Worm (Caenorhabditis elegans): ENCODE data around the gene nstp-2.

The nstp-2 gene

DNA sequence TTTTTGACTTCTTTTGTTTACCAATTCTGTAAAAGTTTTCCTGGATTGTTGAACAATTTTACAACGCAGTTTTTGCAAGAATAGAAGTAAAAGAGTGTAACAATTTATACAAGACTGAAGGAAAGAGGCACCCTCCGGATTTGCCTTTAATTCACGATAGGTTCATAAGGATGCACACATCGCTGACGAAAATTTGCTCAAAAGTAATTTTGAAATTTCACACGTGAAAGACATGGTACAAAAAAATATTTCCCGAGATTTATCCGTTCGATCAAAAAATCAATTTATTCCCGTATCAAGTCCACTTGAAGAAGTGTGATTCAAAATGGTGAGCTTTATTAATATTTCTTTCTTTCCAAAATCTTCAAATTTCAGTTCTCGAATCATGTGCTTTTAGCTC, 28.1 kb downstream of the nstp-2 start, which contains the start of gene C43G2.3:
Gene C43G2.3 (plus strand): TSS at position 301 of the 400 bp plus-strand sequence.
- TF ChIP-seq ttx-3 (tag; optimal IDR thresholded peaks at IDR 0.05) (no peak), fax-1 (tag; optimal IDR thresholded peaks at IDR 0.05) (no peak), unc-55 (GFP tag; optimal IDR thresholded peaks at IDR 0.05) (no peak), ceh-34 (tag; optimal IDR thresholded peaks at IDR 0.05) (no peak), pat-9 (tag; optimal IDR thresholded peaks at IDR 0.05) (no peak), elt-4 (tag; optimal IDR thresholded peaks at IDR 0.05) (no peak), pha-2 (tag; optimal IDR thresholded peaks at IDR 0.05) (no peak), ceh-9 (tag; optimal IDR thresholded peaks at IDR 0.05) (no peak), ceh-2 (tag; optimal IDR thresholded peaks at IDR 0.05) (no peak), ceh-19 (GFP tag; optimal IDR thresholded peaks at IDR 0.05) (no peak), nfya-1 (tag; optimal IDR thresholded peaks at IDR 0.05) (no peak), eyg-1 (tag; optimal IDR thresholded peaks at IDR 0.05) (no peak), zip-5 (tag; optimal IDR thresholded peaks at IDR 0.05) (no peak), pag-3 (tag; optimal IDR thresholded peaks at IDR 0.05; ENCODE audit: borderline replicate concordance) (no peak), che-1 (tag; optimal IDR thresholded peaks at IDR 0.05) (no peak), odd-2 (tag; optimal IDR thresholded peaks at IDR 0.05) (no peak)

ce11 chrIV:6576728-6577101, 29.3 kb downstream of the nstp-2 start:
- TF ChIP-seq T23F11.4 (GFP tag; optimal IDR thresholded peaks at IDR 0.05), result no peak
- TF ChIP-seq unc-86 (tag; optimal IDR thresholded peaks at IDR 0.05), result no peak
- TF ChIP-seq ceh-34 (tag; optimal IDR thresholded peaks at IDR 0.05), result peak; percentile 55
- peak; percentile 54 for TF ChIP-seq tbx-2 (tag; optimal IDR thresholded peaks at IDR 0.05)
- peak; percentile 57 for TF ChIP-seq nfya-1 (tag; optimal IDR thresholded peaks at IDR 0.05)
- TF ChIP-seq ceh-22 (tag; optimal IDR thresholded peaks at IDR 0.05), result peak; percentile 29
- TF ChIP-seq unc-55 (GFP tag; optimal IDR thresholded peaks at IDR 0.05), result peak; percentile 15
- TF ChIP-seq ceh-31 (tag; optimal IDR thresholded peaks at IDR 0.05), result peak; percentile 70
- peak; percentile 50 for TF ChIP-seq ets-4 (tag; optimal IDR thresholded peaks at IDR 0.05)
- TF ChIP-seq pros-1 (tag; optimal IDR thresholded peaks at IDR 0.05), result peak; percentile 32
- no peak for TF ChIP-seq fkh-6 (tag; optimal IDR thresholded peaks at IDR 0.05)
- TF ChIP-seq ceh-18 (tag; optimal IDR thresholded peaks at IDR 0.05), result peak; percentile 17
- TF ChIP-seq rnt-1 (tag; optimal IDR thresholded peaks at IDR 0.05), result peak; percentile 86
- peak; percentile 39 for TF ChIP-seq ref-2 (tag; optimal IDR thresholded peaks at IDR 0.05)
- TF ChIP-seq eyg-1 (tag; optimal IDR thresholded peaks at IDR 0.05), result no peak
- TF ChIP-seq pax-1 (tag; optimal IDR thresholded peaks at IDR 0.05), result peak; percentile 50
- TF ChIP-seq ceh-30 (tag; optimal IDR thresholded peaks at IDR 0.05), result peak; percentile 23
- TF ChIP-seq F13H6.1 (tag; optimal IDR thresholded peaks at IDR 0.05), result peak; percentile 25

DNA sequence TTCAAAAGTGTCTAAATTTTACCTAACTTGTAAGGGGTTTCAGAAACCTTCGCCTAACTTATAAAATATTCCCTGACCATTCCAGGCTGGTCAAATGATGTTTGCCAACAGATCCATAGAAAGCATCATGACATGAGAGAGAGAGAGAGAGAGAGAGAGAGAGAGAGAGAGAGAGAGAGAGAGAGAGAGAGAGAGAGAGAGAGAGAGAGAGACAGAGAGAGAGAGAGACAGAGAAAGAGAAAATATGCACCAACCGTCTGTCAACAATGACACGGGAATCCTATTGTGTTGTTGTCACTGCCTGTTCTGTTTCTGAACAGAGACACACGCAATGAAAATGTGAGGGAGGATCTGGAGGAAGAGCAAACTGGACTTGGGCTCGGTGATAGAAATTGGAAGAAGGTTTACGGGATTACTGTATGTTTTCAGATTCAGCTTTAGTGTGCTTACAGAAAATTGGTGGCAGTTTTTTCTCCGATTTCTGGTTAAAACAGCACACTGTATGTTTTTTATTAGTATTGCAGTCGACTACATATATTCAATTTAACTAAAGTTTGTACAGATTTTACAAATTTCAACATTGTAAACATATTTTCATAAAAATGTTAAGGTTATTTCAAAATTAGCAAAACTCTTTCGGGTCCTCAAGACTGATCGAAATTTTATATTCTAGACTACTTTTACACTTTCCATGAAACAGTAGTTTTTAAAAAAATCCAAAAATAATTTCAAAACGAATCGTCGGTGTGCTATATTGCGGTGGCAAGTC, 29.8 kb downstream of the nstp-2 start:
- TF ChIP-seq sdc-2 (tag; optimal IDR thresholded peaks at IDR 0.05) (no peak), lim-6 (tag; optimal IDR thresholded peaks at IDR 0.05) (no peak), K09A11.1 (tag; optimal IDR thresholded peaks at IDR 0.05; ENCODE audit: insufficient read depth) (no peak), ceh-31 (tag; optimal IDR thresholded peaks at IDR 0.05) (no peak), syd-9 (tag; optimal IDR thresholded peaks at IDR 0.05) (no peak), ceh-6 (GFP tag; optimal IDR thresholded peaks at IDR 0.05) (no peak), hlh-30 (tag; optimal IDR thresholded peaks at IDR 0.05; ENCODE audit: insufficient read depth) (no peak), elt-4 (tag; optimal IDR thresholded peaks at IDR 0.05) (no peak), lin-11 (tag; optimal IDR thresholded peaks at IDR 0.05) (peak; percentile 9), rnt-1 (tag; optimal IDR thresholded peaks at IDR 0.05) (no peak), T23F11.4 (GFP tag; optimal IDR thresholded peaks at IDR 0.05) (no peak), che-1 (tag; optimal IDR thresholded peaks at IDR 0.05) (no peak), F13H6.1 (tag; optimal IDR thresholded peaks at IDR 0.05) (no peak), sox-4 (tag; optimal IDR thresholded peaks at IDR 0.05) (no peak), K02D7.2 (tag; optimal IDR thresholded peaks at IDR 0.05) (no peak), eyg-1 (tag; optimal IDR thresholded peaks at IDR 0.05) (no peak), dve-1 (tag; optimal IDR thresholded peaks at IDR 0.05) (peak; percentile 59), unc-42 (tag; optimal IDR thresholded peaks at IDR 0.05) (no peak)

Data from whole organism, late embryonic.